Worm (Caenorhabditis elegans) whole organism, young adult: ENCODE data around the gene mel-11.

Source experiments
- B0019.2 ChIP-seq: fragments of 200-800 bp; sonication (Bioruptor generic); conservative IDR thresholded peaks from 2 replicates; pipeline ENCODE4 v1.3.6; 2022; ENCODE audit warnings: missing genetic modification reagents, missing genetic modification characterization, missing compliant biosample characterization
- C06A6.2 ChIP-seq: fragments of 200-800 bp; sonication (Bioruptor generic); conservative IDR thresholded peaks from 2 replicates; pipeline ENCODE4 v1.3.6; 2022; ENCODE audit warnings: missing genetic modification characterization, missing compliant biosample characterization
- C17E4.6 ChIP-seq: fragments of 200-800 bp; sonication (Bioruptor generic); IDR thresholded peaks from 2 replicates; pipeline ENCODE4 v1.3.6; 2022; ENCODE audit warnings: missing genetic modification reagents, missing genetic modification characterization, missing compliant biosample characterization
- F10E7.11 ChIP-seq: sonication (generic microtip); optimal IDR thresholded peaks from 2 replicates; lab custom pipeline; 2017; ENCODE audit warnings: mild to moderate bottlenecking, missing genetic modification characterization, moderate library complexity, missing compliant biosample characterization
- F52B5.7 ChIP-seq: sonication (generic microtip); optimal IDR thresholded peaks from 2 replicates; lab custom pipeline; 2016; ENCODE audit warnings: mild to moderate bottlenecking, missing genetic modification characterization, missing compliant biosample characterization
- F57A8.1 ChIP-seq: fragments of 200-800 bp; sonication (Bioruptor generic); optimal IDR thresholded peaks from 2 replicates; lab custom pipeline; 2018; ENCODE audit warnings: mild to moderate bottlenecking, missing genetic modification characterization, moderate library complexity, missing compliant biosample characterization
- K11D2.4 ChIP-seq: fragments of 200-800 bp; sonication (Bioruptor generic); IDR thresholded peaks from 2 replicates; pipeline ENCODE4 v1.3.6; 2022; ENCODE audit warnings: missing genetic modification reagents, missing genetic modification characterization, missing compliant biosample characterization
- Y56A3A.18 ChIP-seq: fragments of 200-800 bp; sonication (Bioruptor generic); IDR thresholded peaks from 2 replicates; pipeline ENCODE4 v1.3.6; 2022; ENCODE audit warnings: missing genetic modification reagents, missing genetic modification characterization, missing compliant biosample characterization
- ZK185.1 ChIP-seq: sonication (generic microtip); optimal IDR thresholded peaks from 2 replicates; lab custom pipeline; 2016; ENCODE audit warnings: mild to moderate bottlenecking, missing genetic modification characterization, missing compliant biosample characterization; ENCODE audit not compliant: poor library complexity, severe bottlenecking
- athp-1 ChIP-seq: sonication (generic microtip); optimal IDR thresholded peaks from 2 replicates; lab custom pipeline; 2017; ENCODE audit warnings: mild to moderate bottlenecking, missing genetic modification characterization, missing compliant biosample characterization
- attf-3 ChIP-seq: fragments of 200-800 bp; sonication (Bioruptor generic); conservative IDR thresholded peaks from 2 replicates; pipeline ENCODE4 v1.3.6; 2022; ENCODE audit warnings: missing genetic modification reagents, missing genetic modification characterization, missing compliant biosample characterization
- cebp-1 ChIP-seq, 2 experiments: fragments of 200-800 bp in 1 of 2; sonication (Bioruptor generic) in 1 of 2; sonication (generic microtip) in 1 of 2; IDR thresholded peaks in 1 of 2; optimal IDR thresholded peaks in 1 of 2; 2 replicates each; pipeline versions ENCODE4 v1.3.6 to Lab custom; 2017 to 2022; ENCODE audit warnings: missing compliant biosample characterization in 2 of 2, missing genetic modification characterization in 2 of 2, mild to moderate bottlenecking in 1 of 2, missing genetic modification reagents in 1 of 2, moderate library complexity in 1 of 2
- cebp-2 ChIP-seq: fragments of 200-800 bp; sonication (Bioruptor generic); IDR thresholded peaks from 2 replicates; pipeline ENCODE4 v1.3.6; 2022; ENCODE audit warnings: missing genetic modification characterization, missing compliant biosample characterization
- ceh-100 ChIP-seq: fragments of 200-800 bp; sonication (Bioruptor generic); IDR thresholded peaks from 2 replicates; pipeline ENCODE4 v1.3.6; 2022; ENCODE audit warnings: missing genetic modification reagents, missing genetic modification characterization, missing compliant biosample characterization
- ceh-27 ChIP-seq: fragments of 200-800 bp; sonication (Bioruptor generic); optimal IDR thresholded peaks from 2 replicates; lab custom pipeline; 2018; ENCODE audit warnings: mild to moderate bottlenecking, missing genetic modification characterization, moderate library complexity, missing compliant biosample characterization
- ceh-79 ChIP-seq: sonication (generic microtip); optimal IDR thresholded peaks from 2 replicates; lab custom pipeline; 2017; ENCODE audit warnings: mild to moderate bottlenecking, missing genetic modification characterization, missing compliant biosample characterization
- ceh-91 ChIP-seq: fragments of 200-800 bp; sonication (Bioruptor generic); IDR thresholded peaks from 2 replicates; pipeline ENCODE4 v1.3.6; 2022; ENCODE audit warnings: missing genetic modification reagents, missing genetic modification characterization, missing compliant biosample characterization
- efl-1 ChIP-seq: fragments of 150-350 bp; optimal IDR thresholded peaks from 2 replicates; lab custom pipeline; 2014; ENCODE audit warnings: missing biosample characterization, missing genetic modification reagents, missing genetic modification characterization
- egl-18 ChIP-seq: fragments of 200-800 bp; sonication (Bioruptor generic); IDR thresholded peaks from 2 replicates; pipeline ENCODE4 v1.3.6; 2022; ENCODE audit warnings: missing genetic modification reagents, missing genetic modification characterization, missing compliant biosample characterization
- egl-44 ChIP-seq: fragments of 200-800 bp; sonication (Bioruptor generic); IDR thresholded peaks from 2 replicates; pipeline ENCODE4 v1.3.6; 2022; ENCODE audit warnings: missing genetic modification reagents, missing genetic modification characterization, missing compliant biosample characterization
- fkh-3 ChIP-seq: sonication (generic microtip); optimal IDR thresholded peaks from 2 replicates; lab custom pipeline; 2016; ENCODE audit warnings: mild to moderate bottlenecking, missing genetic modification characterization, missing compliant biosample characterization
- gei-17 ChIP-seq: fragments of 200-800 bp; sonication (Bioruptor generic); optimal IDR thresholded peaks from 2 replicates; lab custom pipeline; 2018; ENCODE audit warnings: mild to moderate bottlenecking, missing genetic modification characterization, missing compliant biosample characterization
- him-1 ChIP-seq: sonication (generic microtip); optimal IDR thresholded peaks from 2 replicates; lab custom pipeline; 2016; ENCODE audit warnings: missing genotype, missing genetic modification reagents, missing genetic modification characterization, missing compliant biosample characterization
- lir-1 ChIP-seq: fragments of 200-800 bp; sonication (Bioruptor generic); conservative IDR thresholded peaks from 2 replicates; pipeline ENCODE4 v1.3.6; 2022; ENCODE audit warnings: missing genetic modification reagents, missing genetic modification characterization, missing compliant biosample characterization
- madf-10 ChIP-seq: sonication (generic microtip); optimal IDR thresholded peaks from 2 replicates; lab custom pipeline; 2016; ENCODE audit warnings: mild to moderate bottlenecking, missing genetic modification characterization, missing compliant biosample characterization
- mel-28 ChIP-seq: sonication (generic microtip); optimal IDR thresholded peaks from 2 replicates; lab custom pipeline; 2016; ENCODE audit warnings: borderline replicate concordance, mild to moderate bottlenecking, missing genetic modification characterization, missing compliant biosample characterization
- nfya-2 ChIP-seq: fragments of 200-800 bp; sonication (Bioruptor generic); IDR thresholded peaks from 2 replicates; pipeline ENCODE4 v1.3.6; 2022; ENCODE audit warnings: missing genetic modification reagents, missing genetic modification characterization, missing compliant biosample characterization
- nhr-120 ChIP-seq: fragments of 200-800 bp; sonication (Bioruptor generic); IDR thresholded peaks from 2 replicates; pipeline ENCODE4 v1.3.6; 2022; ENCODE audit warnings: missing genetic modification characterization, missing compliant biosample characterization
- nhr-179 ChIP-seq: sonication (generic microtip); optimal IDR thresholded peaks from 2 replicates; lab custom pipeline; 2016; ENCODE audit warnings: mild to moderate bottlenecking, missing genetic modification characterization, missing compliant biosample characterization
- nhr-90 ChIP-seq: sonication (generic microtip); optimal IDR thresholded peaks from 2 replicates; lab custom pipeline; 2016; ENCODE audit warnings: missing genotype, mild to moderate bottlenecking, missing genetic modification characterization, missing compliant biosample characterization
- rec-8 ChIP-seq, 2 experiments: sonication (generic microtip); optimal IDR thresholded peaks; 2 replicates each; lab custom pipeline; 2016; ENCODE audit warnings: mild to moderate bottlenecking in 2 of 2, missing genetic modification characterization in 2 of 2, missing genetic modification reagents in 2 of 2, missing genotype in 2 of 2, missing biosample characterization in 1 of 2, missing compliant biosample characterization in 1 of 2, moderate library complexity in 1 of 2
- repo-1 ChIP-seq: sonication (generic microtip); optimal IDR thresholded peaks from 2 replicates; lab custom pipeline; 2017; ENCODE audit warnings: mild to moderate bottlenecking, missing genetic modification characterization, missing compliant biosample characterization
- sdz-38 ChIP-seq: sonication (generic microtip); optimal IDR thresholded peaks from 2 replicates; lab custom pipeline; 2016; ENCODE audit warnings: missing genotype, missing genetic modification characterization, missing compliant biosample characterization
- snpc-1.1 ChIP-seq: sonication (generic microtip); optimal IDR thresholded peaks from 2 replicates; lab custom pipeline; 2017; ENCODE audit warnings: missing genetic modification characterization, mild to moderate bottlenecking, missing compliant biosample characterization, antibody characterized with exemption, moderate library complexity, missing genotype, missing genetic modification reagents; ENCODE audit not compliant: insufficient read depth
- snpc-3.4 ChIP-seq: sonication (generic microtip); optimal IDR thresholded peaks from 2 replicates; lab custom pipeline; 2017; ENCODE audit warnings: missing genetic modification characterization, mild to moderate bottlenecking, missing compliant biosample characterization, antibody characterized with exemption, moderate library complexity, missing genotype, missing genetic modification reagents
- snpc-4 ChIP-seq, 5 experiments: fragments of 150-350 bp in 1 of 5; sonication (generic microtip) in 4 of 5; optimal IDR thresholded peaks; 2 replicates each; lab custom pipeline; 2014 to 2018; ENCODE audit warnings: missing genetic modification characterization in 5 of 5, missing biosample characterization in 3 of 5, antibody characterized with exemption in 2 of 5, mild to moderate bottlenecking in 2 of 5, missing compliant biosample characterization in 2 of 5, missing genotype in 2 of 5, moderate library complexity in 2 of 5, missing genetic modification reagents in 1 of 5
- tbx-9 ChIP-seq: sonication (generic microtip); optimal IDR thresholded peaks from 2 replicates; lab custom pipeline; 2016; ENCODE audit warnings: borderline replicate concordance, missing genetic modification characterization, inconsistent platforms, missing compliant biosample characterization
- tlf-1 ChIP-seq: fragments of 200-800 bp; sonication (Bioruptor generic); optimal IDR thresholded peaks from 2 replicates; lab custom pipeline; 2018; ENCODE audit warnings: mild to moderate bottlenecking, missing genetic modification characterization, missing compliant biosample characterization
- unc-62 ChIP-seq: fragments of 150-350 bp; optimal IDR thresholded peaks from 2 replicates; lab custom pipeline; 2014; ENCODE audit warnings: missing biosample characterization, missing genetic modification reagents, missing genetic modification characterization
- xnd-1 ChIP-seq: sonication (generic microtip); optimal IDR thresholded peaks from 2 replicates; lab custom pipeline; 2016; ENCODE audit warnings: missing genotype, missing genetic modification reagents, missing genetic modification characterization, missing compliant biosample characterization
- zim-3 ChIP-seq: sonication (generic microtip); optimal IDR thresholded peaks from 2 replicates; lab custom pipeline; 2017; ENCODE audit warnings: mild to moderate bottlenecking, missing genetic modification characterization, moderate library complexity, missing compliant biosample characterization
- ztf-18 ChIP-seq: sonication (generic microtip); optimal IDR thresholded peaks from 2 replicates; lab custom pipeline; 2016; ENCODE audit warnings: missing genotype, mild to moderate bottlenecking, missing genetic modification characterization, missing compliant biosample characterization
- ztf-22 ChIP-seq: fragments of 200-800 bp; sonication (Bioruptor generic); optimal IDR thresholded peaks from 2 replicates; lab custom pipeline; 2018; ENCODE audit warnings: mild to moderate bottlenecking, missing genetic modification characterization, moderate library complexity, missing compliant biosample characterization

mel-11 gene

DNA sequence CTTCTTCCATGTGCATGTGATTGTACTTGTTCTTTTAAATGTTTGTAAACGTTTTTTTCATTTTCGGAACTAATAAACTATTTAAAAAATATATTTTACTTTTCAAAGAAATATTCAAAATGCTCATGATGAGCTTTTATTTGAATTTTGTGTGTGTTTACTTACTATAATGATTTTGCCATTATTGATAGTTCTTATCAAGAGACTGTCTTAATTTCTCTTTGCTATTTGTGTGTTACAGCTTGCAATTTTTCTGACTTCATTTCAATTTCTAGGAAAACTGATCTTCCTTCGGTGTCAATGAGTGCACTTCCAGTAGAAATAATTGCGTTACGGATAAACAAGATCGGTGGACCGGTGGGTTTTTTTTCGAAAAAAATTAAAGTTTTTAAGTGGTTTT lies 16.5 kb downstream of the mel-11 start, which contains the start of gene C06C3.12:
TSS of gene C06C3.12 (plus strand) at position 301 of the 400 bp plus-strand sequence.
- no peak for TF ChIP-seq gei-17 (GFP tag; lab: Kevin White, UChicago)
- TF ChIP-seq attf-3 (GFP tag; lab: Robert Waterston, UW) = no peak
- no peak for TF ChIP-seq ceh-100 (GFP tag; lab: Robert Waterston, UW)

DNA sequence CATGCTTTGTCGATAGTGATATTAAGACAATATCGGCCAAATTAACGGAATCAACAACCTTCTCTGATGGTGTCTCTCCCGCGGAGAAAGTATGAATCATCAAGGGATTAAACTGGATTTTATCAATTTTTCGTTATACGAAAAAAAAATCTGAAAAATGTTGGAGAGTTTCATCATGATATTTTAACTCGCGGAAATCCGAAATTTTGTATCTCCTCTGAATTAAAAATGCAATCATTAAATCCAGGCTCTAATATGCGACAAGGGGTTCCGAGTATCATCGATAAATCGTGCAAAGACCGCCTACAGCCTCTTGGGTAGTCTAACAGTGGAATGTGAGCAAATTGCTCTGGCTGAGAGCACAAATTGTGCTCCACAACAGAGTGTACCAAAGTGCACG lies 18.8 kb downstream of the mel-11 start, which contains the start of gene C06C3.10:
TSS of gene C06C3.10 (minus strand) at position 101 of the 400 bp plus-strand sequence.
- TF ChIP-seq nfya-2 (GFP tag; lab: Robert Waterston, UW) (no peak), cebp-1 (GFP tag; IDR thresholded peaks at IDR 0.05; lab: Robert Waterston, UW) (no peak), cebp-1 (tag; optimal IDR thresholded peaks at IDR 0.05; lab: Kevin White, UChicago) (no peak), C17E4.6 (GFP tag; lab: Robert Waterston, UW) (no peak), zim-3 (tag; lab: Kevin White, UChicago) (no peak), ztf-18 (tag; lab: Kevin White, UChicago) (no peak)

DNA sequence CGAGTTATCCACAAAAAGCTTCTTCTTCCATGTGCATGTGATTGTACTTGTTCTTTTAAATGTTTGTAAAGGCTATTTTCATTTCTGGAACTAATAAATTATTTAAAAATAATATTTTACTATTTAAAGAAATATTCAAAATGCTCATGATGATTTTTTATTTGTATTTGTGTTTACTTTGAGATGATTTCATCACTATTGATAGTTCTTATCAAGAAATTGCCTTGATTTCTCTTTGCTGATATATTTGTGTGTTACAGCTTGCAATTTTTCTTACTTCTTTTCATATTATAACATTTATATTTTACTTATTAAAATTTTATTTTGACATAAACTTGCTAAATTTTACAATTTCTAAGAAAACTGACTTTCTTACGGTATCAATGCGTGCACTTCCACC lies 19.8 kb downstream of the mel-11 start:
- TF ChIP-seq xnd-1 (no peak), egl-18 (GFP tag; lab: Robert Waterston, UW) (no peak), C06A6.2 (no peak), F10E7.11 (tag; lab: Kevin White, UChicago) (no peak), sdz-38 (tag; lab: Kevin White, UChicago) (no peak), B0019.2 (GFP tag; lab: Robert Waterston, UW) (no peak), rec-8 (tag; optimal IDR thresholded peaks at IDR 0.05; lab: Kevin White, UChicago) (no peak), F52B5.7 (tag; lab: Kevin White, UChicago) (no peak), nhr-179 (no peak), ceh-27 (no peak), tlf-1 (GFP tag; lab: Kevin White, UChicago) (no peak)

DNA sequence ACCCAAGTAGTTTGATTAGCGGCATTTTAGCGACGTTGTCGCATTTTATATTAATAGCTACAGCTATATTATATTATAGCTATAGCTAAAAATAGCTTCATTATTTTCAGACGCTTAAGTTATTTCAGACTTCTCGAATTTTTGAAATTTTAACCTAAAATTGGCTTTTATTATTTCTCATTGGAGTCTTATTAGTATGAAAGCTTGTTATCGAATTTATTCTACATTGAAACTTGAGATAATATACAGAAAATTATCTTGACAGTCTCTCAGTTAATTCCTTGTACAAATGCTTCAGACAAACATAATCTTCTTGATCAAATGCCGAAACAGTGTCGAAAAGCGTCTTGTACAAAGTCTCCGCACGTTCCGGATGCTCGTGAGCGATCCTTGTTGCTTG lies 21.5 kb downstream of the mel-11 start, which contains the start of gene srh-48:
TSS of gene srh-48 (plus strand) at position 301 of the 400 bp plus-strand sequence.
- TF ChIP-seq tbx-9 (no peak), fkh-3 (tag; lab: Kevin White, UChicago) (no peak), nhr-120 (GFP tag; lab: Robert Waterston, UW) (no peak), snpc-3.4 (tag; lab: Kevin White, UChicago) (no peak), ztf-22 (GFP tag; lab: Kevin White, UChicago) (no peak), ceh-79 (tag; lab: Kevin White, UChicago) (no peak), him-1 (tag; lab: Kevin White, UChicago) (no peak), ZK185.1 (no peak), efl-1 (no peak), xnd-1 (no peak), cebp-2 (GFP tag; lab: Robert Waterston, UW) (no peak)

DNA sequence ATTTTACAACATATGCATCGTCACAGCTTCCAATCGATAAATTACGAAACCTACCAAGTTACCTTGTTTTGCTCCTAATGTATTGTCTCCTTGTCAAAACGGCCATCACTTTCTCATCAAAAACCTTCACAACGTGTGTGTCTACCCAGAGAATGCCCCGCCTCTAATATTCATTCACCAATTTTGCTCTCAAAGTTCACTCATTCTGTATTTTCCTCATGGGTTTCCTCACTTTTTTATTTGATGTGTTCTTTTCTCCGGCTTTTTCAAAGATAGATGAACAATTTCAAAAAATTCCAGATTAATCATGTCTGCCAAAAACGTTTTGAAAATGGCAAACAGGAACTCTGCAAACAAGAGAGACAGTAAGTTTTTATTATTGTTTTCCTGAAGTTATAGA lies 26.9 kb downstream of the mel-11 start, which contains the start of gene C06C3.7:
TSS of gene C06C3.7 (plus strand) at position 301 of the 400 bp plus-strand sequence.
- TF ChIP-seq F57A8.1 (GFP tag; lab: Kevin White, UChicago) = no peak
- TF ChIP-seq unc-62 (GFP tag; lab: Kevin White, UChicago) = no peak
- no peak for TF ChIP-seq mel-28 (tag; lab: Kevin White, UChicago)
- TF ChIP-seq repo-1 (tag; lab: Kevin White, UChicago) = no peak
- TF ChIP-seq K11D2.4 (GFP tag; lab: Robert Waterston, UW) = no peak
- no peak for TF ChIP-seq egl-44 (GFP tag; lab: Robert Waterston, UW)
- no peak for TF ChIP-seq lir-1 (GFP tag; lab: Robert Waterston, UW)
- no peak for TF ChIP-seq Y56A3A.18 (GFP tag; lab: Robert Waterston, UW)
- no peak for TF ChIP-seq athp-1 (tag; lab: Kevin White, UChicago)
- TF ChIP-seq snpc-4 (GFP tag; optimal IDR thresholded peaks at IDR 0.05; lab: Kevin White, UChicago) = no peak
- TF ChIP-seq snpc-4 (tag; optimal IDR thresholded peaks at IDR 0.05; lab: Kevin White, UChicago) = no peak
- no peak for TF ChIP-seq nhr-90 (tag; lab: Kevin White, UChicago)
- TF ChIP-seq ceh-91 (GFP tag; lab: Robert Waterston, UW) = no peak
- TF ChIP-seq snpc-1.1 (tag; lab: Kevin White, UChicago) = no peak
- TF ChIP-seq madf-10 = no peak
